Worm (Caenorhabditis elegans) whole organism, mixed stage, embryonic: ENCODE results near the gene srh-39.
A peak's percentile ranks its signal among the peaks of the same experiment; 100 is the strongest.

Source experiments
- M03D4.4 ChIP-seq: sonication (generic microtip); optimal IDR thresholded peaks from 2 replicates; lab custom pipeline; 2017; ENCODE audit warnings: mild to moderate bottlenecking, missing genetic modification characterization, missing compliant biosample characterization
- bed-3 ChIP-seq: fragments of 200-800 bp; sonication (Bioruptor generic); optimal IDR thresholded peaks from 3 replicates; lab custom pipeline; 2018; ENCODE audit warnings: mild to moderate bottlenecking, missing genetic modification characterization, moderate library complexity, missing compliant biosample characterization
- blmp-1 ChIP-seq: fragments of 150-350 bp; optimal IDR thresholded peaks from 2 replicates; lab custom pipeline; 2014; ENCODE audit warnings: missing biosample characterization, missing genetic modification characterization
- ceh-39 ChIP-seq: fragments of 150-350 bp; optimal IDR thresholded peaks from 2 replicates; lab custom pipeline; 2014; ENCODE audit warnings: missing biosample characterization, missing genetic modification characterization
- ceh-43 ChIP-seq: fragments of 200-800 bp; sonication (Bioruptor generic); optimal IDR thresholded peaks from 2 replicates; lab custom pipeline; 2018; ENCODE audit warnings: mild to moderate bottlenecking, missing genetic modification characterization, moderate library complexity, missing compliant biosample characterization
- ceh-83 ChIP-seq: fragments of 200-800 bp; sonication (Bioruptor generic); optimal IDR thresholded peaks from 2 replicates; lab custom pipeline; 2018; ENCODE audit warnings: mild to moderate bottlenecking, missing genetic modification characterization, missing compliant biosample characterization
- ces-1 ChIP-seq: fragments of 150-350 bp; optimal IDR thresholded peaks from 2 replicates; lab custom pipeline; 2014; ENCODE audit warnings: missing biosample characterization, missing genetic modification reagents, missing genetic modification characterization
- cnd-1 ChIP-seq: fragments of 200-800 bp; sonication (Bioruptor generic); optimal IDR thresholded peaks from 2 replicates; lab custom pipeline; 2018; ENCODE audit warnings: mild to moderate bottlenecking, missing genetic modification characterization, missing compliant biosample characterization
- drap-1 ChIP-seq: fragments of 200-800 bp; sonication (Bioruptor generic); optimal IDR thresholded peaks from 3 replicates; lab custom pipeline; 2018; ENCODE audit warnings: mild to moderate bottlenecking, missing genetic modification characterization, missing compliant biosample characterization
- elt-1 ChIP-seq: sonication (generic microtip); optimal IDR thresholded peaks from 2 replicates; lab custom pipeline; 2017; ENCODE audit warnings: missing genetic modification characterization, mild to moderate bottlenecking, missing compliant biosample characterization, antibody characterized with exemption, moderate library complexity, borderline replicate concordance; ENCODE audit not compliant: insufficient read depth
- elt-3 ChIP-seq: fragments of 150-350 bp; optimal IDR thresholded peaks from 2 replicates; lab custom pipeline; 2014; ENCODE audit warnings: missing biosample characterization, missing genetic modification characterization
- ham-2 ChIP-seq: fragments of 200-800 bp; sonication (Bioruptor generic); optimal IDR thresholded peaks from 2 replicates; lab custom pipeline; 2018; ENCODE audit warnings: mild to moderate bottlenecking, missing genetic modification characterization, missing compliant biosample characterization
- hlh-1 ChIP-seq: fragments of 150-350 bp; optimal IDR thresholded peaks from 2 replicates; lab custom pipeline; 2014; ENCODE audit warnings: missing biosample characterization, missing genetic modification reagents, missing genetic modification characterization
- lin-13 ChIP-seq: fragments of 150-350 bp; optimal IDR thresholded peaks from 2 replicates; lab custom pipeline; 2014; ENCODE audit warnings: missing biosample characterization, missing genetic modification characterization
- lin-32 ChIP-seq: fragments of 200-800 bp; sonication (Bioruptor generic); optimal IDR thresholded peaks from 2 replicates; lab custom pipeline; 2018; ENCODE audit warnings: mild to moderate bottlenecking, missing genetic modification characterization, missing compliant biosample characterization
- lsy-2 ChIP-seq: fragments of 150-350 bp; optimal IDR thresholded peaks from 2 replicates; lab custom pipeline; 2014; ENCODE audit warnings: missing biosample characterization, missing genetic modification characterization
- mab-5 ChIP-seq: fragments of 150-350 bp; optimal IDR thresholded peaks from 2 replicates; lab custom pipeline; 2014; ENCODE audit warnings: missing biosample characterization, missing genetic modification characterization
- mep-1 ChIP-seq: fragments of 150-350 bp; optimal IDR thresholded peaks from 2 replicates; lab custom pipeline; 2017; ENCODE audit warnings: missing biosample characterization, missing genetic modification reagents, missing genetic modification characterization, inconsistent platforms
- mls-2 ChIP-seq: sonication (generic microtip); optimal IDR thresholded peaks from 2 replicates; lab custom pipeline; 2016; ENCODE audit warnings: mild to moderate bottlenecking, missing genetic modification characterization, moderate library complexity, missing compliant biosample characterization
- nhr-12 ChIP-seq: fragments of 150-350 bp; optimal IDR thresholded peaks from 2 replicates; lab custom pipeline; 2014; ENCODE audit warnings: missing biosample characterization, missing genetic modification characterization
- nhr-2 ChIP-seq: fragments of 150-350 bp; optimal IDR thresholded peaks from 2 replicates; lab custom pipeline; 2014; ENCODE audit warnings: missing biosample characterization, missing genetic modification characterization
- nhr-237 ChIP-seq: fragments of 150-350 bp; optimal IDR thresholded peaks from 2 replicates; lab custom pipeline; 2014; ENCODE audit warnings: missing biosample characterization, missing genetic modification characterization
- nhr-28 ChIP-seq: fragments of 150-350 bp; optimal IDR thresholded peaks from 2 replicates; lab custom pipeline; 2014; ENCODE audit warnings: missing biosample characterization, missing genetic modification characterization
- nhr-76 ChIP-seq: sonication (generic microtip); optimal IDR thresholded peaks from 2 replicates; lab custom pipeline; 2017; ENCODE audit warnings: missing biosample characterization, missing genetic modification characterization
- pha-4 ChIP-seq: fragments of 150-350 bp; optimal IDR thresholded peaks from 2 replicates; lab custom pipeline; 2018; ENCODE audit warnings: missing biosample characterization, missing genetic modification reagents, missing genetic modification characterization
- sem-2 ChIP-seq: fragments of 200-800 bp; sonication (Bioruptor generic); optimal IDR thresholded peaks from 2 replicates; lab custom pipeline; 2018; ENCODE audit warnings: mild to moderate bottlenecking, missing genetic modification characterization, missing compliant biosample characterization
- snpc-4 ChIP-seq: fragments of 150-350 bp; optimal IDR thresholded peaks from 2 replicates; lab custom pipeline; 2014; ENCODE audit warnings: missing biosample characterization, missing genetic modification characterization
- sptf-1 ChIP-seq: sonication (generic microtip); optimal IDR thresholded peaks from 2 replicates; lab custom pipeline; 2017; ENCODE audit warnings: mild to moderate bottlenecking, missing genetic modification characterization, moderate library complexity, missing compliant biosample characterization
- tbx-8 ChIP-seq: fragments of 200-800 bp; sonication (Bioruptor generic); optimal IDR thresholded peaks from 2 replicates; lab custom pipeline; 2018; ENCODE audit warnings: mild to moderate bottlenecking, missing genetic modification characterization, moderate library complexity, missing compliant biosample characterization
- unc-120 ChIP-seq: sonication (generic microtip); optimal IDR thresholded peaks from 2 replicates; lab custom pipeline; 2017; ENCODE audit warnings: missing genetic modification characterization, missing compliant biosample characterization; ENCODE audit not compliant: poor library complexity, severe bottlenecking
- unc-39 ChIP-seq: fragments of 150-350 bp; optimal IDR thresholded peaks from 2 replicates; lab custom pipeline; 2014; ENCODE audit warnings: missing biosample characterization, missing genetic modification characterization
- unc-62 ChIP-seq: fragments of 150-350 bp; optimal IDR thresholded peaks from 2 replicates; lab custom pipeline; 2014; ENCODE audit warnings: missing biosample characterization, missing genetic modification reagents, missing genetic modification characterization
- zip-8 ChIP-seq: fragments of 150-350 bp; optimal IDR thresholded peaks from 2 replicates; lab custom pipeline; 2014; ENCODE audit warnings: missing biosample characterization, missing genetic modification characterization
- ztf-11 ChIP-seq: fragments of 150-350 bp; optimal IDR thresholded peaks from 2 replicates; lab custom pipeline; 2014; ENCODE audit warnings: missing biosample characterization, missing genetic modification characterization

srh-39 gene

ce11 chrII:7765456-7765855 is at the start of gene srh-39:
TSS of gene srh-39 (minus strand) at chrII:7765556.
- TF ChIP-seq sptf-1 (tag; lab: Kevin White, UChicago) (no peak), nhr-28 (tag; lab: Kevin White, UChicago) (no peak), lsy-2 (tag; lab: Kevin White, UChicago) (no peak), sem-2 (GFP tag; lab: Kevin White, UChicago) (no peak), blmp-1 (tag; lab: Kevin White, UChicago) (no peak), hlh-1 (no peak), lin-32 (GFP tag; lab: Kevin White, UChicago) (no peak)

ce11 chrII:7814915-7815314 is 49.6 kb upstream of the srh-39 start:
- no peak for TF ChIP-seq cnd-1 (tag; lab: Kevin White, UChicago)
- no peak for TF ChIP-seq nhr-12
- no peak for TF ChIP-seq mls-2 (tag; lab: Kevin White, UChicago)
- no peak for TF ChIP-seq unc-39
- TF ChIP-seq lin-13 (tag; lab: Kevin White, UChicago): no peak
- no peak for TF ChIP-seq sem-2 (GFP tag; lab: Kevin White, UChicago)
- TF ChIP-seq ces-1 (GFP tag; lab: Kevin White, UChicago): no peak
- no peak for TF ChIP-seq mep-1 (tag; lab: Kevin White, UChicago)
- TF ChIP-seq sptf-1 (tag; lab: Kevin White, UChicago): no peak
- TF ChIP-seq pha-4 (tag; lab: Kevin White, UChicago): no peak
- no peak for TF ChIP-seq nhr-76 (tag; lab: Kevin White, UChicago)
- no peak for TF ChIP-seq bed-3
- no peak for TF ChIP-seq unc-62 (GFP tag; lab: Kevin White, UChicago)
- no peak for TF ChIP-seq M03D4.4 (tag; lab: Kevin White, UChicago)
- TF ChIP-seq drap-1: no peak
- TF ChIP-seq ceh-83 (GFP tag; lab: Kevin White, UChicago): no peak
- no peak for TF ChIP-seq snpc-4 (tag; lab: Kevin White, UChicago)
- TF ChIP-seq ztf-11 (tag; lab: Kevin White, UChicago): no peak
- no peak for TF ChIP-seq lin-32 (GFP tag; lab: Kevin White, UChicago)

DNA sequence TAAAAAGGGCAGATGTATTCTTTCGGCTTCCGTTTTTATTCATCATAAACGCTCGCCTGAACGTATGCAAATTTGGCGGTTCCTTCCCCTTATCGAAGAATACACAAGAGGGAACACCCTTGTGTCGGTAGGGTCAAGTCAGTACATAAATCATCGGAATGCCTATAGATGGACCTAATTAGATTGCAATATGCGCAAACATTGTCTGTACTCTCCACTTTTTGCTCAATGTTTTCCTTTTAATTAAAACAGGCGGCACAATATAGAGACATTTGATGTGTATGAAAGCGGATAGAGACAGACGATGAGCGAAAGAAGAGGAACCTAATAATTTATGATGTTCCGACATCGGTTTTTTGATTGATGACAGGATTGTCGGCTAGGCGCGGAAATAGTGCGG is 48.9 kb upstream of the srh-39 start:
- TF ChIP-seq ztf-11 (tag; lab: Kevin White, UChicago): peak; percentile 45
- peak; percentile 38 for TF ChIP-seq ham-2 (GFP tag; lab: Kevin White, UChicago)
- TF ChIP-seq snpc-4 (tag; lab: Kevin White, UChicago): no peak
- TF ChIP-seq ceh-43: peak; percentile 57
- no peak for TF ChIP-seq nhr-28 (tag; lab: Kevin White, UChicago)
- TF ChIP-seq pha-4 (tag; lab: Kevin White, UChicago): peak; percentile 43
- peak; percentile 67 for TF ChIP-seq ces-1 (GFP tag; lab: Kevin White, UChicago)
- no peak for TF ChIP-seq mep-1 (tag; lab: Kevin White, UChicago)
- no peak for TF ChIP-seq blmp-1 (tag; lab: Kevin White, UChicago)
- peak; percentile 98 for TF ChIP-seq nhr-2 (tag; lab: Kevin White, UChicago)
- TF ChIP-seq unc-62 (GFP tag; lab: Kevin White, UChicago): peak; percentile 93
- TF ChIP-seq sptf-1 (tag; lab: Kevin White, UChicago): peak; percentile 55
- peak; percentile 13 for TF ChIP-seq mab-5
- TF ChIP-seq elt-1 (tag; lab: Kevin White, UChicago): peak; percentile 28
- no peak for TF ChIP-seq lsy-2 (tag; lab: Kevin White, UChicago)
- peak; percentile 87 for TF ChIP-seq mls-2 (tag; lab: Kevin White, UChicago)

DNA sequence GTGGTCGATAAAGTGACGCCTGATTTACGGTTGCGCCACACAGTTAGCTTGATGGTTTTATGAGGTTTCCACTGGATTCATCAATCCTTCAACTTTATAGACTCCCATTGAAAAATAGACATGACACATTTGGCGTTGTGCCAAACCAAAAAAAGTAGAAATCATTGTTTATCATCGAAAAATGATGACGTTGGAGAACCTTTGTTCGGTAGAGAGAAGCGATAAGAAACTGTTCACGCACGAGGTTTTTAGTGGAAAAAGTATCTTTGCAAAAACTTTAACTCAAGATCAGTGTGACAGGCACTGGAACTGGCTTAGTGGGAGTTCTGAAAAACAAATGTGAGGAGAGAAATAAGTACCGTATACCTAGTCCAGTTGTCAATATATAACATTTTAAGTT is 48.3 kb upstream of the srh-39 start:
- TF ChIP-seq zip-8 (no peak), nhr-28 (tag; lab: Kevin White, UChicago) (no peak), sptf-1 (tag; lab: Kevin White, UChicago) (no peak), M03D4.4 (tag; lab: Kevin White, UChicago) (no peak), unc-39 (no peak), pha-4 (tag; lab: Kevin White, UChicago) (no peak), blmp-1 (tag; lab: Kevin White, UChicago) (no peak), tbx-8 (GFP tag; lab: Kevin White, UChicago) (no peak), lin-13 (tag; lab: Kevin White, UChicago) (no peak), mep-1 (tag; lab: Kevin White, UChicago) (no peak), ham-2 (GFP tag; lab: Kevin White, UChicago) (no peak), sem-2 (GFP tag; lab: Kevin White, UChicago) (no peak), lin-32 (GFP tag; lab: Kevin White, UChicago) (no peak)

DNA sequence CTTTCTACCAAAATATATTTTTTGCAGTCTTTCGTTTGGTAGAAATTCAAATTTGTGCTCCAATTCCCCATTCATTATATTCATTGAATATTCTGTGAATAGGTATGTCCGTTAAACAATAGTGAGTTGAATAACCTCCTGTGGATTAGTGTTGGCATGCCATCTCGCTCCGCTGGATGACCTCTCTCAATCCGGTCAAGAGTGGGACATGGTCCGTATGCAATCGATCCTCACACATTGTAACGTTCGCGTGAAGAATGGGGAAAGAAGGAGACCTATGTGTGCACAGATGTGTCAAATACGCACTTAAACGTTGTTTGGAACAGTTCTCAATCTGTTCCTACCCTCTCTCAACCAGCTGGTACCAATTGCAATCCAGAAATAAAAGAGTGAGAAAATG is 47.9 kb upstream of the srh-39 start:
- TF ChIP-seq sem-2 (GFP tag; lab: Kevin White, UChicago) (no peak), snpc-4 (tag; lab: Kevin White, UChicago) (no peak), unc-120 (tag; lab: Kevin White, UChicago) (no peak), nhr-2 (tag; lab: Kevin White, UChicago) (peak; percentile 99), ceh-83 (GFP tag; lab: Kevin White, UChicago) (no peak), unc-62 (GFP tag; lab: Kevin White, UChicago) (peak; percentile 11), elt-3 (no peak), cnd-1 (tag; lab: Kevin White, UChicago) (peak; percentile 79), pha-4 (tag; lab: Kevin White, UChicago) (no peak), hlh-1 (no peak), ceh-39 (tag; lab: Kevin White, UChicago) (no peak), elt-1 (tag; lab: Kevin White, UChicago) (no peak), lin-32 (GFP tag; lab: Kevin White, UChicago) (peak; percentile 48), lsy-2 (tag; lab: Kevin White, UChicago) (no peak), tbx-8 (GFP tag; lab: Kevin White, UChicago) (no peak), nhr-237 (tag; lab: Kevin White, UChicago) (no peak), lin-13 (tag; lab: Kevin White, UChicago) (no peak), nhr-28 (tag; lab: Kevin White, UChicago) (no peak), bed-3 (no peak), mep-1 (tag; lab: Kevin White, UChicago) (peak; percentile 14)
- TF ChIP-seq, all 35 proteins: peak for 5
